Worm (Caenorhabditis elegans) whole organism, early embryonic: Measurements from ENCODE around the gene pmp-4.

Experiments
- B0310.2 ChIP-seq: sonication (generic microtip); optimal IDR thresholded peaks from 2 replicates; lab custom pipeline; 2016; ENCODE audit warnings: mild to moderate bottlenecking, missing genetic modification characterization, missing compliant biosample characterization
- F13C5.2 ChIP-seq: sonication (generic microtip); optimal IDR thresholded peaks from 2 replicates; lab custom pipeline; 2017; ENCODE audit warnings: mild to moderate bottlenecking, missing genetic modification characterization, inconsistent platforms, missing compliant biosample characterization
- ama-1 ChIP-seq: fragments of 150-350 bp; optimal IDR thresholded peaks from 2 replicates; lab custom pipeline; 2014
- ceh-13 ChIP-seq: fragments of 200-800 bp; sonication (Bioruptor generic); optimal IDR thresholded peaks from 2 replicates; lab custom pipeline; 2018; ENCODE audit warnings: mild to moderate bottlenecking, missing genetic modification characterization, missing compliant biosample characterization
- ets-7 ChIP-seq: sonication (generic microtip); optimal IDR thresholded peaks from 2 replicates; lab custom pipeline; 2016; ENCODE audit warnings: missing genotype, missing genetic modification characterization, missing compliant biosample characterization
- hnd-1 ChIP-seq: sonication (generic microtip); optimal IDR thresholded peaks from 2 replicates; lab custom pipeline; 2016; ENCODE audit warnings: missing genetic modification characterization, missing compliant biosample characterization
- scrt-1 ChIP-seq: fragments of 200-800 bp; sonication (Bioruptor generic); IDR thresholded peaks from 2 replicates; pipeline ENCODE4 v1.3.6; 2022; ENCODE audit warnings: missing genetic modification characterization, missing compliant biosample characterization
- sea-1 ChIP-seq: fragments of 200-800 bp; sonication (Bioruptor generic); conservative IDR thresholded peaks from 2 replicates; pipeline ENCODE4 v1.3.6; 2022; ENCODE audit warnings: missing genetic modification characterization, missing compliant biosample characterization
- tbx-37 ChIP-seq: fragments of 200-800 bp; sonication (Bioruptor generic); conservative IDR thresholded peaks from 2 replicates; pipeline ENCODE4 v1.3.6; 2022; ENCODE audit warnings: missing genetic modification reagents, missing genetic modification characterization, missing compliant biosample characterization

ce11 chrIV:17383046-17383445 lies 22.4 kb downstream of the pmp-4 start, which contains the start of gene C30H6.12:
- TF ChIP-seq ama-1 (lab: Kevin White, UChicago) (no peak), B0310.2 (tag; lab: Kevin White, UChicago) (no peak), hnd-1 (tag; lab: Kevin White, UChicago) (no peak), scrt-1 (GFP tag; lab: Robert Waterston, UW) (no peak), ets-7 (no peak), ceh-13 (GFP tag; lab: Kevin White, UChicago) (no peak), sea-1 (GFP tag; lab: Robert Waterston, UW) (no peak), F13C5.2 (tag; lab: Kevin White, UChicago) (no peak), tbx-37 (GFP tag; lab: Robert Waterston, UW) (no peak)
